Worm (Caenorhabditis elegans) whole organism, early embryonic: ENCODE data around the gene tsp-13.

ENCODE experiments used
- B0310.2 ChIP-seq: sonication (generic microtip); optimal IDR thresholded peaks from 2 replicates; lab custom pipeline; 2016; ENCODE audit warnings: mild to moderate bottlenecking, missing genetic modification characterization, missing compliant biosample characterization
- F13C5.2 ChIP-seq: sonication (generic microtip); optimal IDR thresholded peaks from 2 replicates; lab custom pipeline; 2017; ENCODE audit warnings: mild to moderate bottlenecking, missing genetic modification characterization, inconsistent platforms, missing compliant biosample characterization
- aly-1 ChIP-seq: sonication (generic microtip); optimal IDR thresholded peaks from 2 replicates; lab custom pipeline; 2016; ENCODE audit warnings: missing genetic modification characterization, missing compliant biosample characterization
- ama-1 ChIP-seq: fragments of 150-350 bp; optimal IDR thresholded peaks from 2 replicates; lab custom pipeline; 2014
- ceh-13 ChIP-seq: fragments of 200-800 bp; sonication (Bioruptor generic); optimal IDR thresholded peaks from 2 replicates; lab custom pipeline; 2018; ENCODE audit warnings: mild to moderate bottlenecking, missing genetic modification characterization, missing compliant biosample characterization
- ceh-36 ChIP-seq: sonication (generic microtip); optimal IDR thresholded peaks from 2 replicates; lab custom pipeline; 2016; ENCODE audit warnings: missing genetic modification characterization, inconsistent platforms, missing compliant biosample characterization
- ets-7 ChIP-seq: sonication (generic microtip); optimal IDR thresholded peaks from 2 replicates; lab custom pipeline; 2016; ENCODE audit warnings: missing genotype, missing genetic modification characterization, missing compliant biosample characterization
- flt-1 ChIP-seq: fragments of 200-800 bp; sonication (Bioruptor generic); IDR thresholded peaks from 2 replicates; pipeline ENCODE4 v1.3.6; 2022; ENCODE audit warnings: missing genetic modification characterization, missing compliant biosample characterization
- hmbx-1 ChIP-seq: sonication (generic microtip); optimal IDR thresholded peaks from 2 replicates; lab custom pipeline; 2016; ENCODE audit warnings: mild to moderate bottlenecking, missing genetic modification characterization, missing compliant biosample characterization
- hmg-4 ChIP-seq: fragments of 200-800 bp; sonication (Bioruptor generic); optimal IDR thresholded peaks from 2 replicates; lab custom pipeline; 2018; ENCODE audit warnings: mild to moderate bottlenecking, missing genetic modification characterization, missing compliant biosample characterization
- hnd-1 ChIP-seq: sonication (generic microtip); optimal IDR thresholded peaks from 2 replicates; lab custom pipeline; 2016; ENCODE audit warnings: missing genetic modification characterization, missing compliant biosample characterization
- pes-1 ChIP-seq: fragments of 200-800 bp; sonication (Bioruptor generic); IDR thresholded peaks from 2 replicates; pipeline ENCODE4 v1.3.6; 2022; ENCODE audit warnings: missing genetic modification reagents, missing genetic modification characterization, missing compliant biosample characterization
- scrt-1 ChIP-seq: fragments of 200-800 bp; sonication (Bioruptor generic); IDR thresholded peaks from 2 replicates; pipeline ENCODE4 v1.3.6; 2022; ENCODE audit warnings: missing genetic modification characterization, missing compliant biosample characterization
- sea-1 ChIP-seq: fragments of 200-800 bp; sonication (Bioruptor generic); conservative IDR thresholded peaks from 2 replicates; pipeline ENCODE4 v1.3.6; 2022; ENCODE audit warnings: missing genetic modification characterization, missing compliant biosample characterization
- tbx-11 ChIP-seq: fragments of 200-800 bp; sonication (Bioruptor generic); IDR thresholded peaks from 2 replicates; pipeline ENCODE4 v1.3.6; 2022; ENCODE audit warnings: missing genetic modification characterization, missing compliant biosample characterization
- tbx-37 ChIP-seq: fragments of 200-800 bp; sonication (Bioruptor generic); conservative IDR thresholded peaks from 2 replicates; pipeline ENCODE4 v1.3.6; 2022; ENCODE audit warnings: missing genetic modification reagents, missing genetic modification characterization, missing compliant biosample characterization
- tra-4 ChIP-seq: sonication (generic microtip); optimal IDR thresholded peaks from 2 replicates; lab custom pipeline; 2017; ENCODE audit warnings: missing genetic modification characterization, missing compliant biosample characterization

tsp-13 gene

DNA sequence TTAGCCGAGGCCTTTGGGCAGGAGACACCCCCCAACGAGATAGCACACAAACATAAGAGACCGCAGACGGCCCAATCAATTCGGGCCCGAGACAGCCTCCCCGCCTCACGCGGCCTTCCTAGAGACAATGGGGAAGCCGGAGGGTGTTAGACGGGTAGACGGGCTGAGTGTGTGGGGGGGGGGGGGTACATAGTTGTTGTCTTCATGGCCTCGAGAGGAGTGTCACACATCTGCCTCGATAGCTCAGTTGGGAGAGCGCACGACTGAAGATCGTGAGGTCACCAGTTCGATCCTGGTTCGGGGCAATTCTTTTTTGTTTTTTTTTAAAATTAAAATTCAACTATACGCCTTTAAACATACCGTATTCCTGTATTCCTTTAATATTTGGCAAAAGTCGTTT is 28.1 kb upstream of the tsp-13 start:
- TF ChIP-seq ets-7 (tag; lab: Kevin White, UChicago) (no peak), ceh-13 (peak; percentile 72), ceh-36 (tag; lab: Kevin White, UChicago) (peak; percentile 81), hmg-4 (peak; percentile 85), tbx-37 (peak; percentile 90), tra-4 (peak; percentile 47), flt-1 (GFP tag; lab: Robert Waterston, UW) (peak; percentile 92), aly-1 (peak; percentile 36), B0310.2 (tag; lab: Kevin White, UChicago) (peak; percentile 85), F13C5.2 (tag; lab: Kevin White, UChicago) (peak; percentile 79), pes-1 (GFP tag; lab: Robert Waterston, UW) (peak; percentile 92), scrt-1 (peak; percentile 89), sea-1 (GFP tag; lab: Robert Waterston, UW) (peak; percentile 92), tbx-11 (GFP tag; lab: Robert Waterston, UW) (peak; percentile 84), ama-1 (lab: Kevin White, UChicago) (no peak), hnd-1 (tag; lab: Kevin White, UChicago) (peak; percentile 57), hmbx-1 (peak; percentile 57)

DNA sequence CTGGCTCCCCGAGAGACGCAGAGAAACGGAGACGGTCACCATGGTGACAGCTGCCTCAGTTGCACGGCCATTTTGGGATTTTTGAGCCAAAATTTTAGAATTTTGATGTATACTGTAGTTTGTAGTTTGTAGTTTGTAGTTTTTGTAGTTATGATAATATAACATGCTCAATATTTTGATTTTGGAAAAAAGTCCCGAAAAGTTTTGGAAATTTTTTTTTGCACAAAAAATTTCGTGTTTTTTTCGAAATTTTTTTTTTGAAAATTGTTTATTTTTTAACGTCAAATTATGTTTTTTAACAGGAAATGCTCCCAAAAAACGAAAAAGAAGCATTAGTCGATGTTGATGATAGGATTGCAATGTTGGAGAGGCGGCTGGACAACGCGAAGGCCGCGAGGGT is 26.7 kb upstream of the tsp-13 start, which contains the start of gene dyf-17:
TSS of gene dyf-17 (plus strand) at position 301 of the 400 bp plus-strand sequence.
- TF ChIP-seq hnd-1 (tag; lab: Kevin White, UChicago) (no peak), tra-4 (no peak), ceh-36 (tag; lab: Kevin White, UChicago) (no peak), F13C5.2 (tag; lab: Kevin White, UChicago) (no peak), flt-1 (GFP tag; lab: Robert Waterston, UW) (no peak), scrt-1 (no peak), hmg-4 (no peak), hmbx-1 (no peak), sea-1 (GFP tag; lab: Robert Waterston, UW) (no peak), ama-1 (lab: Kevin White, UChicago) (no peak)

DNA sequence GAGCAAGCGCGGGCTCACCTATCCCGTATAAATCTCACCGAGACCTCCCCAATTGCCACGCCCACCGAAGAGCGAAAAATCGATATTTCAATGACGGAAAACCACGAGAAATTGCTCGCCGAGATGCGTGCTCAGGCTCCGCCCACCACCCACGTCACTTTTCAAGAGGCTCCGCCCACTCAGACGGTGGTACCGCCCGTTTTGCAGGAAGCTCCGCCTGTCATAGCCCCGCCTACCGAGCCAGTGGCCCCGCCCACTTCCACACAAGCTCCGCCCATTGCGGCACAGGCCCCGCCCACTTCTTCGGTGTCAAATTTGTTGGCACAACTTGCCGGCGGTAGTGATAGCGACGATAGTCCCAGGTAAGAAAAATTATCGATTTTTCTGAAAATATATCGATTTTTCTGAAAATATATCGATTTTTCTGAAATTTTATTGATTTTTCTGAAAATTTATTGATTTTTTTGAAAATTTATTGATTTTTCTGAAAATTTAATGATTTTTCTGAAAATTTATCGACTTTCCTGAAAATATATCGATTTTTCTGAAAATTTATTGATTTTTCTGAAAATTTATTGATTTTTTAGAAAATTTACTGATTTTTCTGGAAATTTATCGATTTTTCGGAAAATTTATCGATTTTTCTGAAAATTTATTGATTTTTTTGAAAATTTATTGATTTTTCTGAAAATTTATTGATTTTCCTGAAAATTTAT is 24.3 kb upstream of the tsp-13 start:
- TF ChIP-seq hmbx-1 (no peak), pes-1 (GFP tag; lab: Robert Waterston, UW) (no peak), tra-4 (no peak), F13C5.2 (tag; lab: Kevin White, UChicago) (no peak), ceh-36 (tag; lab: Kevin White, UChicago) (no peak), flt-1 (GFP tag; lab: Robert Waterston, UW) (no peak), B0310.2 (tag; lab: Kevin White, UChicago) (no peak), aly-1 (no peak), hnd-1 (tag; lab: Kevin White, UChicago) (no peak), tbx-11 (GFP tag; lab: Robert Waterston, UW) (no peak), sea-1 (GFP tag; lab: Robert Waterston, UW) (no peak), scrt-1 (no peak), hmg-4 (no peak)

DNA sequence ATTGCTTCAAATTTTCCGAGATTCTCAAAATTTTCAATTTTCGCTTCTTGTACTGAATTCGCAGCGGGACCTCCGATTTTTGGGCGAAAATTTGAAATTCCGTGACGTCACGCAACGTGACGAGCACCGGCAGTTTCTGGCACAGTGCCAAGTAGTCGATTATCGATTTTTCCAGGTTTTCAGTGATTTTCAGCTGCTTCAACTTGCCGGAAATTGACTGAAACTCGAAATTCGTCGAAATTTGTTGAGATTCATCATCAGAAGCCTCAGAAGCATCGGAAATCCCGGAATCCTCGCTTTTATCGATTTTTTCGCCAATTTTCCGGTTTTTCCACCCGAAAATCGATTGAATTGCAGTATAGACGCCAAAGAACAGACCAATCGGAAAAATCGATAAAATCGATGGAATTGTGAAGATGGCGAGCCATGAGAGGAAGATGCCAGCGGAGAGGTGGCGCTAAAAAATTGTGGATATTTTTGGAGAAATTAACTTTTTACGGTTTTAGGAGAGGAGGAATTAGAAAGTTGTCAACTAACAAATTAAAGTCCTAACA is 22.0 kb upstream of the tsp-13 start:
- TF ChIP-seq tra-4 (no peak), tbx-37 (no peak), ceh-36 (tag; lab: Kevin White, UChicago) (no peak), aly-1 (no peak), ama-1 (lab: Kevin White, UChicago) (no peak), ceh-13 (no peak), flt-1 (GFP tag; lab: Robert Waterston, UW) (no peak), pes-1 (GFP tag; lab: Robert Waterston, UW) (no peak), tbx-11 (GFP tag; lab: Robert Waterston, UW) (no peak), B0310.2 (tag; lab: Kevin White, UChicago) (no peak), scrt-1 (no peak), hmg-4 (no peak), F13C5.2 (tag; lab: Kevin White, UChicago) (no peak), hmbx-1 (no peak), sea-1 (GFP tag; lab: Robert Waterston, UW) (no peak), hnd-1 (tag; lab: Kevin White, UChicago) (no peak)

DNA sequence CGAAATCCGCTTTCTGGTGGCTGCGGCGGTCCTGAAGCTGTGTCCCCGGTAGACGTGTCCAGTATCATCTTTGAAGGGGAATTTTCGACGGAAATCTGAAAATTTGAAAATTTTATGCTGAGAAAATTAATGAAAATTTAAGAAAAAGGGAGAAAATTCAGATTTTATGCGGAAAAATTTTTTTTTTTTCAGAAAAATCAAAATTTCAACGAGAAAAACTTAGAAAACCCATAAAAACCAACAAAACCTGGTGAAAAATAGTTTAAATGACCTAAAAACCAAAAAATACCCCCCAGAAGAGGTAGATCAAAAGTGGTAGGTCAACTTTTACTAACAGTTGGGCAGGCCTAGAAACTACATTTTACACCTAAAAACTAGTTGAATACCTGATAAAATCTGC is 20.4 kb upstream of the tsp-13 start, which contains the start of gene Y39B6A.10:
TSS of gene Y39B6A.10 (minus strand) at position 101 of the 400 bp plus-strand sequence.
- TF ChIP-seq sea-1 (GFP tag; lab: Robert Waterston, UW) = no peak
- no peak for TF ChIP-seq hnd-1 (tag; lab: Kevin White, UChicago)
- no peak for TF ChIP-seq ets-7 (tag; lab: Kevin White, UChicago)
- TF ChIP-seq flt-1 (GFP tag; lab: Robert Waterston, UW) = no peak
- TF ChIP-seq B0310.2 (tag; lab: Kevin White, UChicago) = no peak
- no peak for TF ChIP-seq pes-1 (GFP tag; lab: Robert Waterston, UW)
- no peak for TF ChIP-seq tbx-37
- TF ChIP-seq tra-4 = no peak
- TF ChIP-seq hmbx-1 = no peak
- no peak for TF ChIP-seq tbx-11 (GFP tag; lab: Robert Waterston, UW)
- no peak for TF ChIP-seq ceh-36 (tag; lab: Kevin White, UChicago)
- no peak for TF ChIP-seq ama-1 (lab: Kevin White, UChicago)
- no peak for TF ChIP-seq scrt-1
- no peak for TF ChIP-seq hmg-4
- no peak for TF ChIP-seq aly-1
- no peak for TF ChIP-seq ceh-13

DNA sequence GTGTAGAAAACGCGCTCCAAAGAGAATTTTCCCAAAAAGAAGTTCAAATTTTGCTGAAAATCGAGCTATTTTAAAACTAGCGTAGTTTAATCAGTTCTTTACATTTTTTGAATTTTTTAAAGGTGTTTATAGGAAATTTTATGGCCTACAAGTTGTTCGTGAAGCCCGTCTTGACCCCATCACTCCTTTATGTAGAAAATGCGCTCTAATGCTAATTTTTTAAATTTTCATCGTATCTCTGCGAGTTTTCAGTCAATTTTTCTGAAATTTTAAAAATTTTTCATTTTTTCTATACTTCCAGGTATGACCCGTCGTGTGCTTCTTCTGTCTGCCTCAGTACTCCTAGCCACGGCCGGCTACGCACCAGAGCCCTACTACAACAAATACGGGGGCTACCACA is 17.7 kb upstream of the tsp-13 start, which contains the start of gene Y39B6A.9:
TSS of gene Y39B6A.9 (plus strand) at position 301 of the 400 bp plus-strand sequence.
- no peak for TF ChIP-seq tbx-37
- no peak for TF ChIP-seq sea-1 (GFP tag; lab: Robert Waterston, UW)
- no peak for TF ChIP-seq B0310.2 (tag; lab: Kevin White, UChicago)
- no peak for TF ChIP-seq flt-1 (GFP tag; lab: Robert Waterston, UW)
- TF ChIP-seq hmg-4 = no peak
- TF ChIP-seq hmbx-1 = no peak
- TF ChIP-seq hnd-1 (tag; lab: Kevin White, UChicago) = no peak
- TF ChIP-seq ceh-36 (tag; lab: Kevin White, UChicago) = no peak
- no peak for TF ChIP-seq aly-1
- TF ChIP-seq tra-4 = no peak
- TF ChIP-seq scrt-1 = no peak
- no peak for TF ChIP-seq F13C5.2 (tag; lab: Kevin White, UChicago)
- no peak for TF ChIP-seq tbx-11 (GFP tag; lab: Robert Waterston, UW)
- TF ChIP-seq pes-1 (GFP tag; lab: Robert Waterston, UW) = no peak
- no peak for TF ChIP-seq ets-7 (tag; lab: Kevin White, UChicago)
- TF ChIP-seq ceh-13 = no peak
